Worm (Caenorhabditis elegans): Measurements from ENCODE around the gene F44F4.15.

Gene F44F4.15

ce11 chrII:10868670-10869246 is 45.7 kb upstream of the F44F4.15 start, which contains the start of the genes gmps-1 and cap-2 (continued):
- TF ChIP-seq ceh-58 (GFP tag; IDR thresholded peaks at IDR 0.05) = no peak
- peak; percentile 88; the same call in 1 of the 2 replicates for TF ChIP-seq lag-1 (GFP tag; IDR thresholded peaks at IDR 0.05)
- peak; percentile 55 to 85 for TF ChIP-seq let-607 (tag; optimal IDR thresholded peaks at IDR 0.05)
- TF ChIP-seq hmg-1.2 (GFP tag; IDR thresholded peaks at IDR 0.05) = peak; percentile 88
- no peak for TF ChIP-seq ets-4 (GFP tag; optimal IDR thresholded peaks at IDR 0.05)
- TF ChIP-seq pha-4 (tag; optimal IDR thresholded peaks at IDR 0.05) = peak; percentile 71
- peak; percentile 81 for TF ChIP-seq xnd-1 (tag; optimal IDR thresholded peaks at IDR 0.05)
- TF ChIP-seq unc-130 (GFP tag; optimal IDR thresholded peaks at IDR 0.05) = peak; percentile 52
- no peak for TF ChIP-seq lsy-27 (tag; optimal IDR thresholded peaks at IDR 0.05; ENCODE audit: borderline replicate concordance, insufficient read depth)
- TF ChIP-seq lin-54 (GFP tag; optimal IDR thresholded peaks at IDR 0.05) = peak; percentile 92
- peak; percentile 75 for TF ChIP-seq snpc-1.3 (tag; optimal IDR thresholded peaks at IDR 0.05; ENCODE audit: insufficient read depth)
- peak; percentile 74 for TF ChIP-seq madf-8 (GFP tag; conservative IDR thresholded peaks at IDR 0.05)
- peak; percentile 91 for TF ChIP-seq zfh-2 (GFP tag; conservative IDR thresholded peaks at IDR 0.05)
- TF ChIP-seq Y53G8AR.9 (GFP tag; conservative IDR thresholded peaks at IDR 0.05) = peak; percentile 98
- TF ChIP-seq chd-7 (tag; optimal IDR thresholded peaks at IDR 0.05) = peak; percentile 89
- peak; percentile 95 for TF ChIP-seq rcor-1 (GFP tag; IDR thresholded peaks at IDR 0.05)
- peak; percentile 74 for TF ChIP-seq tbp1 (GFP tag; optimal IDR thresholded peaks at IDR 0.05)
- peak; percentile 81; the same call in 1 of the 2 replicates for TF ChIP-seq cebp-2 (GFP tag; IDR thresholded peaks at IDR 0.05)
- TF ChIP-seq madf-10 (tag; optimal IDR thresholded peaks at IDR 0.05) = peak; percentile 79
- TF ChIP-seq nfyb-1 (GFP tag; IDR thresholded peaks at IDR 0.05) = peak; percentile 98
- TF ChIP-seq mxl-1 (tag; optimal IDR thresholded peaks at IDR 0.05) = no peak
- TF ChIP-seq lin-35 (GFP tag; optimal IDR thresholded peaks at IDR 0.05) = peak; percentile 15 to 96 (median 75)
- no peak for TF ChIP-seq ccch-3 (GFP tag; optimal IDR thresholded peaks at IDR 0.05)
- peak; percentile 85 for TF ChIP-seq F49E8.2 (tag; optimal IDR thresholded peaks at IDR 0.05; ENCODE audit: insufficient read depth)
- TF ChIP-seq snpc-4 (GFP tag; optimal IDR thresholded peaks at IDR 0.05) = peak; percentile 49
- TF ChIP-seq snpc-4 (tag; optimal IDR thresholded peaks at IDR 0.05) = peak; percentile 2 to 87 (median 48)
- TF ChIP-seq rec-8 (tag; optimal IDR thresholded peaks at IDR 0.05) = peak in 1 of 2 experiments; percentile 59
- TF ChIP-seq lin-40 (tag; optimal IDR thresholded peaks at IDR 0.05) = peak; percentile 97
- no peak for TF ChIP-seq sea-2 (GFP tag; IDR thresholded peaks at IDR 0.05)
- peak; percentile 82; the same call in 1 of the 2 replicates for TF ChIP-seq ztf-28 (GFP tag; IDR thresholded peaks at IDR 0.05)
- TF ChIP-seq attf-6 (GFP tag; IDR thresholded peaks at IDR 0.05) = 0 out of 2 replicates have a peak, but pooled peaks have one; percentile 30
- no peak for TF ChIP-seq unc-62 (GFP tag; optimal IDR thresholded peaks at IDR 0.05)
- no peak for TF ChIP-seq fkh-3 (tag; optimal IDR thresholded peaks at IDR 0.05)
- peak; percentile 42 for TF ChIP-seq somi-1 (GFP tag; optimal IDR thresholded peaks at IDR 0.05)

- no peak for TF ChIP-seq aptf-2 (GFP tag; conservative IDR thresholded peaks at IDR 0.05)
- TF ChIP-seq snpc-4 (GFP tag; optimal IDR thresholded peaks at IDR 0.05) = peak; percentile 25
- no peak for TF ChIP-seq snpc-4 (tag; optimal IDR thresholded peaks at IDR 0.05)
- no peak for TF ChIP-seq lsy-27 (tag; optimal IDR thresholded peaks at IDR 0.05; ENCODE audit: borderline replicate concordance, insufficient read depth)
- no peak for TF ChIP-seq let-526 (GFP tag; IDR thresholded peaks at IDR 0.05)
- TF ChIP-seq nhr-27 (tag; optimal IDR thresholded peaks at IDR 0.05) = no peak
- TF ChIP-seq nfyb-1 (GFP tag; IDR thresholded peaks at IDR 0.05) = 0 out of 2 replicates have a peak, but pooled peaks have one; percentile 20
- TF ChIP-seq lin-40 (tag; optimal IDR thresholded peaks at IDR 0.05) = no peak
- TF ChIP-seq F49E8.2 (tag; optimal IDR thresholded peaks at IDR 0.05; ENCODE audit: insufficient read depth) = no peak
- TF ChIP-seq lsl-1 (GFP tag; optimal IDR thresholded peaks at IDR 0.05) = no peak
- TF ChIP-seq madf-6 (GFP tag; IDR thresholded peaks at IDR 0.05) = peak; percentile 49; the same call in 1 of the 2 replicates
- no peak for TF ChIP-seq egl-44 (GFP tag; IDR thresholded peaks at IDR 0.05)
- TF ChIP-seq repo-1 (tag; optimal IDR thresholded peaks at IDR 0.05) = no peak
- no peak for TF ChIP-seq zfh-2 (GFP tag; conservative IDR thresholded peaks at IDR 0.05)
- TF ChIP-seq dpff-1 (tag; optimal IDR thresholded peaks at IDR 0.05) = no peak
- no peak for TF ChIP-seq ztf-28 (GFP tag; IDR thresholded peaks at IDR 0.05)
- no peak for TF ChIP-seq let-607 (tag; optimal IDR thresholded peaks at IDR 0.05)
- TF ChIP-seq tbp1 (GFP tag; optimal IDR thresholded peaks at IDR 0.05) = no peak
- TF ChIP-seq F39B2.1 (GFP tag; IDR thresholded peaks at IDR 0.05) = no peak
- TF ChIP-seq B0336.3 (GFP tag; IDR thresholded peaks at IDR 0.05) = 0 out of 2 replicates have a peak, but pooled peaks have one; percentile 15
- TF ChIP-seq mel-28 (tag; optimal IDR thresholded peaks at IDR 0.05; ENCODE audit: borderline replicate concordance) = no peak
These were observed 43.8 kb upstream of the F44F4.15 start for ce11 chrII:10870698-10871097.
